Worm (Caenorhabditis elegans) whole organism, early embryonic: Measurements from ENCODE around the gene C49H3.12.

Experiments used
- B0310.2 ChIP-seq: sonication (generic microtip); optimal IDR thresholded peaks from 2 replicates; lab custom pipeline; 2016; ENCODE audit warnings: mild to moderate bottlenecking, missing genetic modification characterization, missing compliant biosample characterization
- F13C5.2 ChIP-seq: sonication (generic microtip); optimal IDR thresholded peaks from 2 replicates; lab custom pipeline; 2017; ENCODE audit warnings: mild to moderate bottlenecking, missing genetic modification characterization, inconsistent platforms, missing compliant biosample characterization
- ama-1 ChIP-seq: fragments of 150-350 bp; optimal IDR thresholded peaks from 2 replicates; lab custom pipeline; 2014
- ceh-36 ChIP-seq: sonication (generic microtip); optimal IDR thresholded peaks from 2 replicates; lab custom pipeline; 2016; ENCODE audit warnings: missing genetic modification characterization, inconsistent platforms, missing compliant biosample characterization
- ets-7 ChIP-seq: sonication (generic microtip); optimal IDR thresholded peaks from 2 replicates; lab custom pipeline; 2016; ENCODE audit warnings: missing genotype, missing genetic modification characterization, missing compliant biosample characterization
- hmbx-1 ChIP-seq: sonication (generic microtip); optimal IDR thresholded peaks from 2 replicates; lab custom pipeline; 2016; ENCODE audit warnings: mild to moderate bottlenecking, missing genetic modification characterization, missing compliant biosample characterization
- hnd-1 ChIP-seq: sonication (generic microtip); optimal IDR thresholded peaks from 2 replicates; lab custom pipeline; 2016; ENCODE audit warnings: missing genetic modification characterization, missing compliant biosample characterization
- scrt-1 ChIP-seq: fragments of 200-800 bp; sonication (Bioruptor generic); IDR thresholded peaks from 2 replicates; pipeline ENCODE4 v1.3.6; 2022; ENCODE audit warnings: missing genetic modification characterization, missing compliant biosample characterization
- tbx-11 ChIP-seq: fragments of 200-800 bp; sonication (Bioruptor generic); IDR thresholded peaks from 2 replicates; pipeline ENCODE4 v1.3.6; 2022; ENCODE audit warnings: missing genetic modification characterization, missing compliant biosample characterization
- tbx-37 ChIP-seq: fragments of 200-800 bp; sonication (Bioruptor generic); conservative IDR thresholded peaks from 2 replicates; pipeline ENCODE4 v1.3.6; 2022; ENCODE audit warnings: missing genetic modification reagents, missing genetic modification characterization, missing compliant biosample characterization

DNA sequence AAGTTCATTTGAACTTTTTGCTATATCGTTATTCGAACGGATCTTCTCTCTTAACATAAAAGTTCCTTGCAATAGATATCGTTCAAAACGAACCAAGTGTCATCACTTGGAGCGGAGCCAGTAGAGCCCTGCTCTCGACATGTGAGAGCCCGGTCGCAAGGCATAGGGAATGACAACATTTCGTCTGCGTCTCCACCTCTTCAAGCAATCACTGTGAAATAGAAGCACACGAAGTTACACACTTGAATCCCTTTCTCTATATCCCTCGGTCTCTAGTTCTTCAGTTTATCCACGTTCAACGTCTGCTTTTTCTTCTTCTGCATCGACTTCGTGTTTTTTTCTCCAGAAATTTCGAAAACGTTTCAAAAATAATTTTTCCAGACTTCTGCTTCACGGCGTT lies 23.8 kb downstream of the C49H3.12 start, which contains the start of gene C49H3.6:
- TF ChIP-seq B0310.2 (tag; lab: Kevin White, UChicago) = no peak
- no peak for TF ChIP-seq hmbx-1
- TF ChIP-seq scrt-1 (GFP tag; lab: Robert Waterston, UW) = no peak
- no peak for TF ChIP-seq ama-1
- TF ChIP-seq ceh-36 (tag; lab: Kevin White, UChicago) = no peak
- TF ChIP-seq hnd-1 = no peak
- TF ChIP-seq F13C5.2 (tag; lab: Kevin White, UChicago) = no peak
- TF ChIP-seq ets-7 (tag; lab: Kevin White, UChicago) = no peak
- TF ChIP-seq tbx-11 (GFP tag; lab: Robert Waterston, UW) = no peak
- TF ChIP-seq tbx-37 = no peak
